Worm (Caenorhabditis elegans): ENCODE results near the gene R13A1.10.

Gene R13A1.10

DNA sequence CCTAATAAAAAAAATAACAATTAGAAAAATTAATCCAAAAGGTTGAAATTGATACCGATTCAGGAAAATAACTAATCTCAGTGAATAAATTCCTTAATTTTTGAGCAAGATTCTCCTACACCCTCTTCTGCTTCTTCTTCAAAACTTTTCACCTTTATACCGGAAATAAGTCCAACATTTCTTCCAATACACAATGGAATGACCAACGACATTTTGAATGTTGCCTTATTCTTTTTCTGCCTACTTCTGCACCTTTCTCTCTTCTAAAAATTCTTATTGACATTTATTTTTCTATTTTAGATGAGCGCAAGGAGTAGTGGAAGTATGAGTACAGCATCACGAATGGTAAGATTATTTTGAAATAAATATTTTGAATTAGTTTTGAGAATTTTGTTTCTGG is 30.1 kb downstream of the R13A1.10 start, which contains the start of gene unc-8:
unc-8 (plus strand) TSS at position 301 of the 400 bp plus-strand sequence.
- TF ChIP-seq sox-4 (tag; optimal IDR thresholded peaks at IDR 0.05) (no peak), ceh-9 (tag; optimal IDR thresholded peaks at IDR 0.05) (no peak), hlh-15 (tag; optimal IDR thresholded peaks at IDR 0.05) (no peak)

DNA sequence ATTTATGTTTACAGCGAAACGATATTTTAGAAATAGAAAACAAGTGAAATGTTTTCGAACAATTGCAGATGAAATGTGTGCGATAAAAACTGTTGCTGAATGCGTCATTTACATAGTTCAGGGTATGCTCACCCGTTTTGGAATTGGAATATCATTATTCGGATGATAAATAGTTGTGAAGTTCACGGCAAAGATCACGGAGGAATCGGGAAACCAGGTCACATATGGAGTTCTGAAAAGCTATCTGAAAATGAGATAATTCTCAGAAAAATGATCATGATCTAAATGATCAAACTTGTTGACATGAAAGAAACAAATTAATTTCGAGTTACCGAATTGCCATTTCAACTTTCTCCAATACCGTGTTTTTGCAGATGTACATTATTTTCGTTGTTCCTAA is 31.2 kb downstream of the R13A1.10 start, which contains the start of gene best-16:
best-16 (minus strand) TSS at position 101 of the 400 bp plus-strand sequence.
- no peak for TF ChIP-seq rnt-1 (tag; optimal IDR thresholded peaks at IDR 0.05)
- TF ChIP-seq dmd-4 (tag; optimal IDR thresholded peaks at IDR 0.05; ENCODE audit: borderline replicate concordance): no peak
- no peak for TF ChIP-seq ets-4 (tag; optimal IDR thresholded peaks at IDR 0.05)
- TF ChIP-seq unc-3 (GFP tag; conservative IDR thresholded peaks at IDR 0.05): no peak
- TF ChIP-seq unc-3 (tag; optimal IDR thresholded peaks at IDR 0.05): no peak
- no peak for TF ChIP-seq ama-1 (optimal IDR thresholded peaks at IDR 0.05)
- TF ChIP-seq fkh-6 (tag; optimal IDR thresholded peaks at IDR 0.05): no peak
- no peak for TF ChIP-seq T23F11.4 (GFP tag; optimal IDR thresholded peaks at IDR 0.05)
- TF ChIP-seq madf-2 (tag; optimal IDR thresholded peaks at IDR 0.05): no peak
- TF ChIP-seq ztf-16 (tag; optimal IDR thresholded peaks at IDR 0.05): no peak
- TF ChIP-seq tbx-7 (tag; optimal IDR thresholded peaks at IDR 0.05): no peak
- TF ChIP-seq ceh-22 (tag; optimal IDR thresholded peaks at IDR 0.05): no peak
- no peak for TF ChIP-seq C38D4.7 (GFP tag; optimal IDR thresholded peaks at IDR 0.05)
- no peak for TF ChIP-seq sox-4 (tag; optimal IDR thresholded peaks at IDR 0.05)
- TF ChIP-seq che-1 (tag; optimal IDR thresholded peaks at IDR 0.05): no peak

DNA sequence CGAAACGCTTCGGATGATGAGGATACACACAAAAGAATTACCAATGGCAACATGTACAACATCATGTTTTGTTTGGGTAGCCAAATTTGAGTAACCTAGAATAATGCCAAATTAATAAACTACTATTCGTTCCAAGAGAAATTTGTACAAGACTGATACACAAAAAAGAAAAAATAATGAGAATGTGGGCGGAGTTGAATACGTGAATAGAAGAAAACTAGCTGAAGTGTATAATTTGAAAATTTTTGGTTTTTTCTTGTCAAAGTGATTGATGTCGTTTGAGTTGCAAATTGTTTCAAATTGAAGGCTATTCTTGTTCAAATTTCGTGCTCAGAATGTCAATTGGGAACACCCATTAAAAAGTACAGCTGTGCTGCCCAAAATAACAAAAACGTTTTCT is 35.2 kb downstream of the R13A1.10 start, which contains the start of gene R13A1.5:
R13A1.5 (minus strand) TSS at position 101 of the 400 bp plus-strand sequence.
- TF ChIP-seq tbx-7 (tag; optimal IDR thresholded peaks at IDR 0.05): no peak
- no peak for TF ChIP-seq sox-2 (GFP tag; IDR thresholded peaks at IDR 0.05)
- TF ChIP-seq hlh-6 (tag; optimal IDR thresholded peaks at IDR 0.05): no peak
- TF ChIP-seq sox-4 (tag; optimal IDR thresholded peaks at IDR 0.05): no peak
- TF ChIP-seq rnt-1 (tag; optimal IDR thresholded peaks at IDR 0.05): no peak
- no peak for TF ChIP-seq eyg-1 (tag; optimal IDR thresholded peaks at IDR 0.05)
- no peak for TF ChIP-seq lin-11 (tag; optimal IDR thresholded peaks at IDR 0.05)
- no peak for TF ChIP-seq sdc-2 (tag; optimal IDR thresholded peaks at IDR 0.05)
- TF ChIP-seq lim-6 (tag; optimal IDR thresholded peaks at IDR 0.05): no peak
- no peak for TF ChIP-seq ceh-31 (tag; optimal IDR thresholded peaks at IDR 0.05)
- TF ChIP-seq ets-4 (tag; optimal IDR thresholded peaks at IDR 0.05): no peak
- no peak for TF ChIP-seq K09A11.1 (tag; optimal IDR thresholded peaks at IDR 0.05; ENCODE audit: insufficient read depth)
- TF ChIP-seq fax-1 (tag; optimal IDR thresholded peaks at IDR 0.05): no peak
- TF ChIP-seq nhr-11 (tag; optimal IDR thresholded peaks at IDR 0.05): no peak

DNA sequence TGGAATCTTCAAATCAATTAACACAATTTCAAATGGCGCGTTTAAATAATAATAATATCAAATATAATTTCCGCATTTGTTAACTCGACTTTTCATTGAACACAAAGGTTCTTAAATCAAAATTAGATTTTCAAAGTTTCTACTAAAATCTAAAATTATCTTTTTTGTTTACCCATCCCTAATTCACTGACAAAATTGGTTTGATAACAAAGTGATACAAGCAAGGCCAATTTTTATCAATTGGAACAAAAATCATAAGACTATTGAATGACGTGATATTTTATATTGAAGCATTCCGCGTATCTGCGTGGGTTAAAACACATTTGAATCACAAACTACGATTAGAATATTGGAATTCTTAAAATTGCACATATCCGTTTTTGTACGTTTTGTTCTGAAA is 36.6 kb downstream of the R13A1.10 start:
- TF ChIP-seq elt-2 (tag; optimal IDR thresholded peaks at IDR 0.05) (peak; percentile 49), fkh-10 (GFP tag; optimal IDR thresholded peaks at IDR 0.05) (no peak)

DNA sequence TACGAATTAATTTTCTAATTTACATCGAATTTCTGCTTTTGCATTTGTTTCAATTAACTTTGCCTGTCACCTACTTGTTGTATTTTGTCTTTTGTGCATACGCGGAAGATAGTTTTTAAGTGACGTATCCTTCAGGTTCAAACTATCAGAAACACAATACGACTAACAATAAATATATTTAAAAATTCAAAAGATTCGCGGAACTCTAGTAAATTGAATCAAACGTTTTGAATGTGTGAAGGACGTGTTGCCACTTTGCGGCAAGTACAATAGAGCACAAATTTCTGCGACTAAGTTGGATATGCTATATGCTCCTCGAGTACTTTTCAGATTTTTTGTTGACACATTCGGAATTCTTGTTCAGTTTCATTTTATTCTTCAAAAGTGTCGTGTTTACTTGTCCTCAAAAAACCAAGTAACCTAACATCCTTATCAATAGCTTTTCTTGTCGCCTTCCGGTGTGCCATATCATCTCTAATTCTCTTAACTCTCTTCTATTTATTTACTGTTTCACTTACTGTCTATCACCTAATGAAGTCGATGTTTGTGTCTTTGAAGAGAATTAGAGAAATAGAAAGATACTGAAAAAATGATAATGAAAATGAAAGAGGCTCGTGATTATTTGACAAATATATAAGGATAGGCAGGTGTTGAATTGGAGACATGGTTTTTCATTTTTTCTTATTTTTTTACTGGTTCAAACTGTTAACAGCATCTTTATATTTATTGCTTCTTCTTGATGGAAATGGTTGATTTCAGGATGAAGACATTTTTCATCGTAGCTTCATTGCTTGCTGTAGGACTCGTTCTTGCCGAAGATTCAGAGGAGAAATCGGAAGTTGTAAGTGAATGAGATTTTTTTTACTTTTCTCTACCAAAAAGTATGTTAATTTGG is 38.2 kb downstream of the R13A1.10 start, which contains the start of gene srlf-7:
srlf-7 (plus strand) TSS at position 760 of the 895 bp plus-strand sequence.
- peak; percentile 27 for TF ChIP-seq pqm-1 (tag; optimal IDR thresholded peaks at IDR 0.05)
- TF ChIP-seq unc-42 (tag; optimal IDR thresholded peaks at IDR 0.05): peak; percentile 44
- TF ChIP-seq elt-2 (tag; optimal IDR thresholded peaks at IDR 0.05): peak; percentile 88
- no peak for TF ChIP-seq rnt-1 (tag; optimal IDR thresholded peaks at IDR 0.05)
- no peak for TF ChIP-seq zip-5 (tag; optimal IDR thresholded peaks at IDR 0.05)
